Fruit fly (Drosophila melanogaster) whole organism, embryonic: ENCODE data around the gene CG13313.
A peak's percentile ranks its signal among the peaks of the same experiment; 100 is the strongest.

ENCODE experiments used
- CG31388 ChIP-seq: fragments of 200-800 bp; sonication (Bioruptor generic); optimal IDR thresholded peaks from 2 replicates; lab custom pipeline; 2016; ENCODE audit warnings: missing biosample characterization, missing genetic modification characterization
- CG33557 ChIP-seq: fragments of 200-800 bp; sonication (Bioruptor generic); optimal IDR thresholded peaks from 2 replicates; lab custom pipeline; 2019; ENCODE audit warnings: missing biosample characterization, mild to moderate bottlenecking, missing genetic modification characterization, moderate library complexity
- crc ChIP-seq: fragments of 200-800 bp; sonication (Bioruptor generic); optimal IDR thresholded peaks from 2 replicates; lab custom pipeline; 2016; ENCODE audit warnings: missing biosample characterization, missing genetic modification characterization
- org-1 ChIP-seq: fragments of 200-800 bp; sonication (Bioruptor generic); optimal IDR thresholded peaks from 2 replicates; lab custom pipeline; 2017; ENCODE audit warnings: missing biosample characterization, missing genetic modification characterization
- salm ChIP-seq: fragments of 200-800 bp; sonication (Bioruptor generic); optimal IDR thresholded peaks from 2 replicates; lab custom pipeline; 2018; ENCODE audit warnings: missing biosample characterization, mild to moderate bottlenecking, missing genetic modification characterization

DNA sequence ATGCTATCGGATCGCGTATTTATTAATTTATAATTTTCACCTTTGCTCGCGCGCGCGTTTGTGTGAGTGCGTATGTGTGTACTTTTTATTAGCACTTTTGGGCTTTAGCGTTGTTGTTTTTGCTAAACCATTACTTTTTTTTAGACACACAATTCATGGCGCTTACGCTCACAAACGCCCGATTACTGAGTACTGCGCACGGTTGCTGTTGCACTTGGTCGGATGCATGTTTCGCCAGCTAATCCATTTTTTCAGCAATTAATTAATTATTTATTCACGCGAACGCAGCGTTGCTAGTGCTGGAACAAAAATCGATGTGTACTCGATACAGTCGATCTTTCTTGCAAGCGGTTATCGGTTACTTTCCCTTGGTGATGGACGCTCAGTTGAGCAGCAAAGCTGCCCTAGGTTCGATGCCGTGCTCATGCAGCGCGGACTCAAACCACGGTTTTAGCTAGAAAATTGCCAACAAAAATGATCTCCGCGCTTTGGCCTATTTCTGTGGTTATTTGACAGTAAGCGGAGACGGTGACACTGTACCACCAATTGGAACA lies 39.1 kb downstream of the CG13313 start, which contains the start of the genes smg and CG5087:
- TF ChIP-seq CG33557 = peak; percentile 1
- TF ChIP-seq CG31388 (GFP tag; lab: Kevin White, UChicago) = no peak
- no peak for TF ChIP-seq crc
- no peak for TF ChIP-seq org-1 (GFP tag; lab: Kevin White, UChicago)
- TF ChIP-seq salm (tag; lab: Kevin White, UChicago) = peak; percentile 6
